Worm (Caenorhabditis elegans): ENCODE data around the gene T12B3.2.

- TF ChIP-seq ama-1 (optimal IDR thresholded peaks at IDR 0.05): no peak
- TF ChIP-seq aly-1 (tag; optimal IDR thresholded peaks at IDR 0.05): no peak
- TF ChIP-seq tra-4 (tag; optimal IDR thresholded peaks at IDR 0.05): no peak
- TF ChIP-seq hmg-4 (GFP tag; optimal IDR thresholded peaks at IDR 0.05): no peak
- TF ChIP-seq pes-1 (GFP tag; IDR thresholded peaks at IDR 0.05): no peak
- TF ChIP-seq hnd-1 (tag; optimal IDR thresholded peaks at IDR 0.05): no peak
- no peak for TF ChIP-seq flt-1 (GFP tag; IDR thresholded peaks at IDR 0.05)
- TF ChIP-seq ceh-36 (tag; optimal IDR thresholded peaks at IDR 0.05): no peak
- TF ChIP-seq hmbx-1 (tag; optimal IDR thresholded peaks at IDR 0.05): no peak
- no peak for TF ChIP-seq sea-1 (GFP tag; conservative IDR thresholded peaks at IDR 0.05)
- no peak for TF ChIP-seq ets-7 (tag; optimal IDR thresholded peaks at IDR 0.05)
- TF ChIP-seq scrt-1 (GFP tag; IDR thresholded peaks at IDR 0.05): no peak
- no peak for TF ChIP-seq B0310.2 (tag; optimal IDR thresholded peaks at IDR 0.05)
Observed at ce11 chrIV:7403422-7403821, 26.8 kb downstream of the T12B3.2 start.

Measured in whole organism, early embryonic.